Worm (Caenorhabditis elegans) whole organism, young adult: ENCODE results near the gene Y45F10C.1.

Experiments used
- B0035.1 ChIP-seq: sonication (generic microtip); optimal IDR thresholded peaks from 2 replicates; lab custom pipeline; 2016; ENCODE audit warnings: missing genetic modification characterization, mild to moderate bottlenecking, missing compliant biosample characterization, missing genotype, missing genetic modification reagents
- B0261.1 ChIP-seq: sonication (generic microtip); optimal IDR thresholded peaks from 2 replicates; lab custom pipeline; 2016; ENCODE audit warnings: mild to moderate bottlenecking, missing genetic modification characterization, moderate library complexity, missing compliant biosample characterization
- B0336.3 ChIP-seq: fragments of 200-800 bp; sonication (Bioruptor generic); IDR thresholded peaks from 2 replicates; pipeline ENCODE4 v1.3.6; 2022; ENCODE audit warnings: missing genetic modification characterization, missing compliant biosample characterization
- C06A6.2 ChIP-seq: fragments of 200-800 bp; sonication (Bioruptor generic); conservative IDR thresholded peaks from 2 replicates; pipeline ENCODE4 v1.3.6; 2022; ENCODE audit warnings: missing genetic modification characterization, missing compliant biosample characterization
- F10E7.11 ChIP-seq: sonication (generic microtip); optimal IDR thresholded peaks from 2 replicates; lab custom pipeline; 2017; ENCODE audit warnings: mild to moderate bottlenecking, missing genetic modification characterization, moderate library complexity, missing compliant biosample characterization
- F49E8.2 ChIP-seq: sonication (generic microtip); optimal IDR thresholded peaks from 3 replicates; lab custom pipeline; 2017; ENCODE audit warnings: missing genetic modification characterization, mild to moderate bottlenecking, missing compliant biosample characterization, antibody characterized with exemption, moderate library complexity; ENCODE audit not compliant: insufficient read depth
- F57C9.4 ChIP-seq: sonication (generic microtip); optimal IDR thresholded peaks from 2 replicates; lab custom pipeline; 2017; ENCODE audit warnings: mild to moderate bottlenecking, missing genetic modification characterization, missing compliant biosample characterization
- T26A5.8 ChIP-seq: sonication (generic microtip); optimal IDR thresholded peaks from 2 replicates; lab custom pipeline; 2016; ENCODE audit warnings: missing genetic modification characterization, missing compliant biosample characterization
- Y53F4B.3 ChIP-seq: fragments of 200-800 bp; sonication (Bioruptor generic); IDR thresholded peaks from 2 replicates; pipeline ENCODE4 v1.3.6; 2022; ENCODE audit warnings: missing genetic modification reagents, missing genetic modification characterization, missing compliant biosample characterization
- Y79H2A.3 ChIP-seq: fragments of 200-800 bp; sonication (Bioruptor generic); conservative IDR thresholded peaks from 2 replicates; pipeline ENCODE4 v1.3.6; 2022; ENCODE audit warnings: missing genetic modification reagents, missing genetic modification characterization, missing compliant biosample characterization
- Y95B8A.8 ChIP-seq: fragments of 200-800 bp; sonication (Bioruptor generic); IDR thresholded peaks from 2 replicates; pipeline ENCODE4 v1.3.6; 2022; ENCODE audit warnings: missing genetic modification reagents, missing genetic modification characterization, missing compliant biosample characterization
- akir-1 ChIP-seq: fragments of 200-800 bp; sonication (Bioruptor generic); optimal IDR thresholded peaks from 2 replicates; lab custom pipeline; 2018; ENCODE audit warnings: mild to moderate bottlenecking, missing genetic modification characterization, moderate library complexity, missing compliant biosample characterization
- atf-7 ChIP-seq: sonication (generic microtip); optimal IDR thresholded peaks from 2 replicates; lab custom pipeline; 2017; ENCODE audit warnings: mild to moderate bottlenecking, missing genetic modification characterization, missing compliant biosample characterization
- attf-3 ChIP-seq: fragments of 200-800 bp; sonication (Bioruptor generic); conservative IDR thresholded peaks from 2 replicates; pipeline ENCODE4 v1.3.6; 2022; ENCODE audit warnings: missing genetic modification reagents, missing genetic modification characterization, missing compliant biosample characterization
- bed-1 ChIP-seq: fragments of 200-800 bp; sonication (Bioruptor generic); IDR thresholded peaks from 2 replicates; pipeline ENCODE4 v1.3.6; 2022; ENCODE audit warnings: missing genetic modification reagents, missing genetic modification characterization, missing compliant biosample characterization
- bed-2 ChIP-seq: fragments of 200-800 bp; sonication (Bioruptor generic); IDR thresholded peaks from 2 replicates; pipeline ENCODE4 v1.3.6; 2022; ENCODE audit warnings: missing genetic modification reagents, missing genetic modification characterization, missing compliant biosample characterization
- cebp-2 ChIP-seq: fragments of 200-800 bp; sonication (Bioruptor generic); IDR thresholded peaks from 2 replicates; pipeline ENCODE4 v1.3.6; 2022; ENCODE audit warnings: missing genetic modification characterization, missing compliant biosample characterization
- ceh-27 ChIP-seq: fragments of 200-800 bp; sonication (Bioruptor generic); optimal IDR thresholded peaks from 2 replicates; lab custom pipeline; 2018; ENCODE audit warnings: mild to moderate bottlenecking, missing genetic modification characterization, moderate library complexity, missing compliant biosample characterization
- dox-1 ChIP-seq: fragments of 200-800 bp; sonication (Bioruptor generic); IDR thresholded peaks from 2 replicates; pipeline ENCODE4 v1.3.6; 2022; ENCODE audit warnings: missing genetic modification reagents, missing genetic modification characterization, missing compliant biosample characterization
- dpff-1 ChIP-seq: sonication (generic microtip); optimal IDR thresholded peaks from 2 replicates; lab custom pipeline; 2017; ENCODE audit warnings: mild to moderate bottlenecking, missing genetic modification characterization, missing compliant biosample characterization
- efl-1 ChIP-seq: fragments of 150-350 bp; optimal IDR thresholded peaks from 2 replicates; lab custom pipeline; 2014; ENCODE audit warnings: missing biosample characterization, missing genetic modification reagents, missing genetic modification characterization
- egl-18 ChIP-seq: fragments of 200-800 bp; sonication (Bioruptor generic); IDR thresholded peaks from 2 replicates; pipeline ENCODE4 v1.3.6; 2022; ENCODE audit warnings: missing genetic modification reagents, missing genetic modification characterization, missing compliant biosample characterization
- egrh-3 ChIP-seq: fragments of 200-800 bp; sonication (Bioruptor generic); IDR thresholded peaks from 2 replicates; pipeline ENCODE4 v1.3.6; 2022; ENCODE audit warnings: missing genetic modification reagents, missing genetic modification characterization, missing compliant biosample characterization
- fkh-3 ChIP-seq: sonication (generic microtip); optimal IDR thresholded peaks from 2 replicates; lab custom pipeline; 2016; ENCODE audit warnings: mild to moderate bottlenecking, missing genetic modification characterization, missing compliant biosample characterization
- hlh-26 ChIP-seq: fragments of 200-800 bp; sonication (Bioruptor generic); conservative IDR thresholded peaks from 2 replicates; pipeline ENCODE4 v1.3.6; 2022; ENCODE audit warnings: missing genetic modification reagents, missing genetic modification characterization, missing compliant biosample characterization
- hmg-20 ChIP-seq: fragments of 200-800 bp; sonication (Bioruptor generic); IDR thresholded peaks from 2 replicates; pipeline ENCODE4 v1.3.6; 2022; ENCODE audit warnings: missing genetic modification reagents, missing genetic modification characterization, missing compliant biosample characterization
- hrde-1 ChIP-seq: sonication (generic microtip); optimal IDR thresholded peaks from 2 replicates; lab custom pipeline; 2016; ENCODE audit warnings: missing genetic modification characterization, mild to moderate bottlenecking, missing compliant biosample characterization, moderate library complexity, missing genotype, missing genetic modification reagents, borderline replicate concordance
- lag-1 ChIP-seq: fragments of 200-800 bp; sonication (Bioruptor generic); IDR thresholded peaks from 2 replicates; pipeline ENCODE4 v1.3.6; 2022; ENCODE audit warnings: missing genetic modification reagents, missing genetic modification characterization, missing compliant biosample characterization
- lin-40 ChIP-seq: sonication (generic microtip); optimal IDR thresholded peaks from 2 replicates; lab custom pipeline; 2016; ENCODE audit warnings: missing genetic modification characterization, mild to moderate bottlenecking, missing compliant biosample characterization, missing genotype, missing genetic modification reagents
- lin-54 ChIP-seq: fragments of 200-800 bp; sonication (Bioruptor generic); optimal IDR thresholded peaks from 2 replicates; lab custom pipeline; 2018; ENCODE audit warnings: mild to moderate bottlenecking, missing genetic modification characterization, missing compliant biosample characterization
- madf-6 ChIP-seq: fragments of 200-800 bp; sonication (Bioruptor generic); IDR thresholded peaks from 2 replicates; pipeline ENCODE4 v1.3.6; 2022; ENCODE audit warnings: missing genetic modification reagents, missing genetic modification characterization, missing compliant biosample characterization
- nhr-120 ChIP-seq: fragments of 200-800 bp; sonication (Bioruptor generic); IDR thresholded peaks from 2 replicates; pipeline ENCODE4 v1.3.6; 2022; ENCODE audit warnings: missing genetic modification characterization, missing compliant biosample characterization
- nhr-179 ChIP-seq: sonication (generic microtip); optimal IDR thresholded peaks from 2 replicates; lab custom pipeline; 2016; ENCODE audit warnings: mild to moderate bottlenecking, missing genetic modification characterization, missing compliant biosample characterization
- rcor-1 ChIP-seq: fragments of 200-800 bp; sonication (Bioruptor generic); IDR thresholded peaks from 2 replicates; pipeline ENCODE4 v1.3.6; 2022; ENCODE audit warnings: missing genetic modification reagents, missing genetic modification characterization, missing compliant biosample characterization
- sea-2 ChIP-seq: fragments of 200-800 bp; sonication (Bioruptor generic); IDR thresholded peaks from 2 replicates; pipeline ENCODE4 v1.3.6; 2022; ENCODE audit warnings: missing genetic modification characterization, missing compliant biosample characterization
- snpc-1.1 ChIP-seq: sonication (generic microtip); optimal IDR thresholded peaks from 2 replicates; lab custom pipeline; 2017; ENCODE audit warnings: missing genetic modification characterization, mild to moderate bottlenecking, missing compliant biosample characterization, antibody characterized with exemption, moderate library complexity, missing genotype, missing genetic modification reagents; ENCODE audit not compliant: insufficient read depth
- snpc-1.3 ChIP-seq: sonication (generic microtip); optimal IDR thresholded peaks from 2 replicates; lab custom pipeline; 2017; ENCODE audit warnings: missing genetic modification characterization, mild to moderate bottlenecking, missing compliant biosample characterization, antibody characterized with exemption, moderate library complexity, missing genotype, missing genetic modification reagents; ENCODE audit not compliant: insufficient read depth
- snpc-4 ChIP-seq, 5 experiments: fragments of 150-350 bp in 1 of 5; sonication (generic microtip) in 4 of 5; optimal IDR thresholded peaks; 2 replicates each; lab custom pipeline; 2014 to 2018; ENCODE audit warnings: missing genetic modification characterization in 5 of 5, missing biosample characterization in 3 of 5, antibody characterized with exemption in 2 of 5, mild to moderate bottlenecking in 2 of 5, missing compliant biosample characterization in 2 of 5, missing genotype in 2 of 5, moderate library complexity in 2 of 5, missing genetic modification reagents in 1 of 5
- somi-1 ChIP-seq: fragments of 200-800 bp; sonication (Bioruptor generic); optimal IDR thresholded peaks from 2 replicates; lab custom pipeline; 2018; ENCODE audit warnings: mild to moderate bottlenecking, missing genetic modification characterization, missing compliant biosample characterization
- tbp1 ChIP-seq: fragments of 200-800 bp; sonication (Bioruptor generic); optimal IDR thresholded peaks from 2 replicates; lab custom pipeline; 2018; ENCODE audit warnings: mild to moderate bottlenecking, missing genetic modification characterization, missing compliant biosample characterization
- zim-3 ChIP-seq: sonication (generic microtip); optimal IDR thresholded peaks from 2 replicates; lab custom pipeline; 2017; ENCODE audit warnings: mild to moderate bottlenecking, missing genetic modification characterization, moderate library complexity, missing compliant biosample characterization
- ztf-25 ChIP-seq: fragments of 200-800 bp; sonication (Bioruptor generic); IDR thresholded peaks from 2 replicates; pipeline ENCODE4 v1.3.6; 2022; ENCODE audit warnings: missing genetic modification reagents, missing genetic modification characterization, missing compliant biosample characterization
- ztf-3 ChIP-seq: fragments of 200-800 bp; sonication (Bioruptor generic); optimal IDR thresholded peaks from 2 replicates; lab custom pipeline; 2018; ENCODE audit warnings: mild to moderate bottlenecking, missing genetic modification characterization, missing compliant biosample characterization

Y45F10C.1 gene

ce11 chrIV:13693976-13694375 is 34.6 kb upstream of the Y45F10C.1 start (continued):
- no peak for TF ChIP-seq somi-1 (GFP tag; lab: Kevin White, UChicago)
- no peak for TF ChIP-seq F49E8.2
- TF ChIP-seq, all 124 proteins: peak for 0

- TF ChIP-seq F57C9.4 (tag; lab: Kevin White, UChicago) = no peak
- TF ChIP-seq Y53F4B.3 (GFP tag; lab: Robert Waterston, UW) = no peak
- TF ChIP-seq lin-54 = no peak
- no peak for TF ChIP-seq cebp-2 (GFP tag; lab: Robert Waterston, UW)
- TF ChIP-seq dpff-1 (tag; lab: Kevin White, UChicago) = no peak
- no peak for TF ChIP-seq madf-6 (GFP tag; lab: Robert Waterston, UW)
- no peak for TF ChIP-seq B0035.1 (tag; lab: Kevin White, UChicago)
- TF ChIP-seq snpc-1.3 = no peak
- TF ChIP-seq dox-1 (GFP tag; lab: Robert Waterston, UW) = no peak
- TF ChIP-seq zim-3 (tag; lab: Kevin White, UChicago) = no peak
- no peak for TF ChIP-seq ztf-3 (GFP tag; lab: Kevin White, UChicago)
- TF ChIP-seq, all 124 proteins: peak for 0
Measured at ce11 chrIV:13692522-13692921, 33.2 kb upstream of the Y45F10C.1 start.

- no peak for TF ChIP-seq egrh-3 (GFP tag; lab: Robert Waterston, UW)
- TF ChIP-seq bed-2 (GFP tag; lab: Robert Waterston, UW) = no peak
- no peak for TF ChIP-seq hrde-1 (tag; lab: Kevin White, UChicago)
- no peak for TF ChIP-seq sea-2 (GFP tag; lab: Robert Waterston, UW)
- no peak for TF ChIP-seq hlh-26 (GFP tag; lab: Robert Waterston, UW)
- TF ChIP-seq rcor-1 (GFP tag; lab: Robert Waterston, UW) = no peak
- no peak for TF ChIP-seq akir-1
- TF ChIP-seq lin-40 (tag; lab: Kevin White, UChicago) = no peak
- TF ChIP-seq hmg-20 = no peak
- TF ChIP-seq F10E7.11 = no peak
- TF ChIP-seq B0336.3 (GFP tag; lab: Robert Waterston, UW) = no peak
- TF ChIP-seq B0261.1 (tag; lab: Kevin White, UChicago) = no peak
- no peak for TF ChIP-seq bed-1 (GFP tag; lab: Robert Waterston, UW)
- TF ChIP-seq Y95B8A.8 (GFP tag; lab: Robert Waterston, UW) = no peak
- no peak for TF ChIP-seq fkh-3 (tag; lab: Kevin White, UChicago)
- no peak for TF ChIP-seq madf-6 (GFP tag; lab: Robert Waterston, UW)
- TF ChIP-seq, all 124 proteins: peak for 0
Measured at ce11 chrIV:13689302-13689880, 30.0 kb upstream of the Y45F10C.1 start, which contains the start of gene T23G4.2. Gene T23G4.2 (minus strand): TSS chrIV:13689556.

- TF ChIP-seq atf-7 (tag; lab: Kevin White, UChicago) (no peak), egl-18 (GFP tag; lab: Robert Waterston, UW) (no peak), attf-3 (GFP tag; lab: Robert Waterston, UW) (0 out of 2 replicates have a peak, but pooled peaks have one; percentile 39), tbp1 (GFP tag; lab: Kevin White, UChicago) (peak; percentile 28), C06A6.2 (GFP tag; lab: Robert Waterston, UW) (no peak), efl-1 (GFP tag; lab: Kevin White, UChicago) (no peak), Y79H2A.3 (GFP tag; lab: Robert Waterston, UW) (no peak), nhr-120 (GFP tag; lab: Robert Waterston, UW) (no peak), T26A5.8 (no peak), ceh-27 (GFP tag; lab: Kevin White, UChicago) (no peak), dpff-1 (tag; lab: Kevin White, UChicago) (no peak), lag-1 (GFP tag; lab: Robert Waterston, UW) (no peak), snpc-4 (GFP tag; optimal IDR thresholded peaks at IDR 0.05; lab: Kevin White, UChicago) (peak; percentile 45), snpc-4 (tag; optimal IDR thresholded peaks at IDR 0.05; lab: Kevin White, UChicago) (peak in 3 of 4 experiments; percentile 77 to 85 (median 84)), snpc-1.1 (no peak), ztf-25 (GFP tag; lab: Robert Waterston, UW) (no peak), nhr-179 (tag; lab: Kevin White, UChicago) (no peak), hmg-20 (no peak)
Measured at ce11 chrIV:13687631-13688030, 28.3 kb upstream of the Y45F10C.1 start.
